Worm (Caenorhabditis elegans) whole organism, dauer: ENCODE measurements around the gene K09H11.11.

Source experiments
- unc-62 ChIP-seq: sonication (generic microtip); optimal IDR thresholded peaks from 2 replicates; lab custom pipeline; 2017; ENCODE audit warnings: missing biosample characterization, missing genetic modification reagents, missing genetic modification characterization

The K09H11.11 gene

ce11 chrV:5717237-5717935, 37.7 kb downstream of the K09H11.11 start, which contains the start of gene rga-3:
Gene rga-3 (plus strand): TSS chrV:5717885.
- TF ChIP-seq unc-62 (GFP tag; lab: Kevin White, UChicago) = no peak

DNA sequence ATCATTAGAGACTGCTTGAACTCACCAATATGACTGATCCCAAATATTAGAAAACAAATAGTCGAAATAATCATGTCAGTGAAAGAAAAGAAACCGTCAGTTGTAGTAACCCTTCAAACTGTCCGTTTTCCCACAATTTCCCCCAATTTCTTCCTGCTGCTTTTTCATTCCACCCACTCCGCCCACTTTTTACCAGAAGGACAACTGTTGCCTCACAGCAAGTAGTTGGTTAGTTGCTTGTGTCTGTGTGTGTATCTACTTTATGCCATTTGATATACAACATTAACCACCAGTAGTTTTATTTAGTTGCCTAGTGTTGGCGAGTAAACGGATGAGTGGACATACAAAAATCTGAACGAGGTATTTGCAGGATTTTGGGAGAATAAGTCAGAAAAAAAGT, 38.5 kb downstream of the K09H11.11 start, which contains the start of gene K09H11.9:
K09H11.9 (minus strand) TSS at position 101 of the 400 bp plus-strand sequence.
- no peak for TF ChIP-seq unc-62 (GFP tag; lab: Kevin White, UChicago)

- TF ChIP-seq unc-62 (GFP tag; lab: Kevin White, UChicago) = no peak
These were observed 41.5 kb downstream of the K09H11.11 start for ce11 chrV:5713510-5713909.

DNA sequence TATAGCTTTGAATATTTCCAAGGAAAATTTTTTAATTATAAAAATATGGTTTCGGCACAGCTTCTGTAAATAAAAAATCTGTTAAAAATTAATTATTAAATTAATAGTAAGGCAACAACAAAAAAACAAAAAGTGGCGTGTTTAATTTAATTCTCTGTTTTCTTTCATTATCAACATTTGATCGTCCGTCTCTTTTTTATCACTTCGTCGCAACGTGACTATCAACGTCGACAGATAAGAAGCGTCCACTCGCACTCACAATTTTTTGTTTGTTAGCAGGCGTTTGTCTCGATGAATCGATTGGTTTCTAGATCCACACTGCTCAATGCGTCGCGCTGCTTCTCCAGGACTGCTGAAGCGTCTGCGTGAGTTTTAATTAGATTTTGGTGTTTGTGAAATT, 42.4 kb downstream of the K09H11.11 start, which contains the start of gene gcst-1:
gcst-1 (plus strand) TSS at position 277 of the 400 bp plus-strand sequence.
- no peak for TF ChIP-seq unc-62 (GFP tag; lab: Kevin White, UChicago)

- no peak for TF ChIP-seq unc-62 (GFP tag; lab: Kevin White, UChicago)
These were observed 42.9 kb downstream of the K09H11.11 start for ce11 chrV:5712189-5712588.

ce11 chrV:5708331-5708730, 46.7 kb downstream of the K09H11.11 start:
- no peak for TF ChIP-seq unc-62 (GFP tag; lab: Kevin White, UChicago)

ce11 chrV:5705510-5705909, 49.5 kb downstream of the K09H11.11 start, which contains the start of gene peli-1:
Gene peli-1 (plus strand): TSS chrV:5705810.
- no peak for TF ChIP-seq unc-62 (GFP tag; lab: Kevin White, UChicago)
